Fruit fly (Drosophila melanogaster): ENCODE results near the gene porin.

The porin gene

DNA sequence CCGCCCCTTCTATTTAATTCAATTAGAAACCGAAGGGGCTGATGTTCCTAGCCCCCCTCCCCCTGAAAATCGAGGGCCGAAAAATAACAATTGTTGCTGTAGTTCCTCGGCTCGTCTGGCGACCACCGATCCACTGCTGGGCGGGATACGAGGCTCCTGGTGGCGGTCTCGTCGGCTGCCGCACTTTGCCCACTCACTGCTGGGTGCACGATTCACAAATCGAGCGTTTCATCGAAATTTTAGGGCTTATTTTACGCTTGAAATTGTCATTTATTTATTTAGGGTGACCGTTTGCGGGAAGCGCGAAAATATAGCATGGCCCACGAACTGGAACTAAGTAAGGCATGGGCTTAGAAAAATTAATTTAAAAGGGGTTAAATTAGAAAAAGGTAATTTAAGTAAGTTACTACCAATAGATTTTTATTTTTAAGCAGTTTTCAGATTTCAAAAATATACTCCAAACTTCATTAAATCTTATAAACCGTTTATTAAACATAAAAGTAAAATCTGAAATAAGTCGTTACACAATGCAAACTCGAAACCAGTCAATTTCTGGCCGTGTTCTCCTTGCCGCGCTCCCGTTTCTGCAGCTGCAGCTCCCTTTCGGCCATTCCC is 5.8 kb upstream of the porin start, which contains the start of gene Dnz1 (continued):
- TF ChIP-seq CG3281 (GFP tag; optimal IDR thresholded peaks at IDR 0.05): peak; percentile 32
- peak; percentile 18 for TF ChIP-seq pnt (GFP tag; optimal IDR thresholded peaks at IDR 0.05)
- no peak for TF ChIP-seq HmgD (GFP tag; optimal IDR thresholded peaks at IDR 0.05)
- peak; percentile 38 for TF ChIP-seq HLH54F (GFP tag; optimal IDR thresholded peaks at IDR 0.05)
- peak; percentile 43 for TF ChIP-seq Six4 (GFP tag; optimal IDR thresholded peaks at IDR 0.05)
- TF ChIP-seq seq (GFP tag; IDR thresholded peaks at IDR 0.05): no peak
- peak; percentile 49; the same call in 1 of the 2 replicates for TF ChIP-seq CG31441 (GFP tag; IDR thresholded peaks at IDR 0.05)
- no peak for TF ChIP-seq vnd (GFP tag; IDR thresholded peaks at IDR 0.05; ENCODE audit: partially characterized antibody)
- no peak for TF ChIP-seq CG7372 (GFP tag; IDR thresholded peaks at IDR 0.05)
- peak; percentile 24 for TF ChIP-seq CG1233 (GFP tag; optimal IDR thresholded peaks at IDR 0.05)
- TF ChIP-seq knrl (GFP tag; IDR thresholded peaks at IDR 0.05; ENCODE audit: partially characterized antibody): no peak
- TF ChIP-seq B-H1 (GFP tag; IDR thresholded peaks at IDR 0.05): peak; percentile 19; the same call in 1 of the 3 replicates
- no peak for TF ChIP-seq lov (optimal IDR thresholded peaks at IDR 0.05)
- no peak for TF ChIP-seq lov (GFP tag; IDR thresholded peaks at IDR 0.05)
- TF ChIP-seq CG18476 (GFP tag; optimal IDR thresholded peaks at IDR 0.05): no peak
- no peak for TF ChIP-seq luna (GFP tag; optimal IDR thresholded peaks at IDR 0.05)
- no peak for TF ChIP-seq CG6791 (GFP tag; IDR thresholded peaks at IDR 0.05; ENCODE audit: partially characterized antibody)
- TF ChIP-seq Bgb (GFP tag; IDR thresholded peaks at IDR 0.05; ENCODE audit: partially characterized antibody): no peak
- peak; percentile 81 for TF ChIP-seq sob (GFP tag; IDR thresholded peaks at IDR 0.05)
- TF ChIP-seq bab2 (GFP tag; optimal IDR thresholded peaks at IDR 0.05): peak; percentile 46
- TF ChIP-seq bowl (GFP tag; IDR thresholded peaks at IDR 0.05): no peak
- no peak for TF ChIP-seq MTF-1 (GFP tag; optimal IDR thresholded peaks at IDR 0.05; ENCODE audit: borderline replicate concordance)
- no peak for TF ChIP-seq Sry-β (GFP tag; optimal IDR thresholded peaks at IDR 0.05)
- no peak for TF ChIP-seq CG4730 (GFP tag; IDR thresholded peaks at IDR 0.05)
- TF ChIP-seq Eip74EF (GFP tag; optimal IDR thresholded peaks at IDR 0.05): no peak
- TF ChIP-seq CG11723 (GFP tag; optimal IDR thresholded peaks at IDR 0.05): no peak
- no peak for TF ChIP-seq Mad (GFP tag; optimal IDR thresholded peaks at IDR 0.05)
- TF ChIP-seq Blimp-1 (GFP tag; optimal IDR thresholded peaks at IDR 0.05): peak; percentile 22
- peak; percentile 56 for TF ChIP-seq Hsf (GFP tag; optimal IDR thresholded peaks at IDR 0.05)
- TF ChIP-seq CG13894 (tag; optimal IDR thresholded peaks at IDR 0.05): peak; percentile 39
- TF ChIP-seq insv (GFP tag; optimal IDR thresholded peaks at IDR 0.05): no peak
- TF ChIP-seq CG31224 (GFP tag; IDR thresholded peaks at IDR 0.05): peak; percentile 17; the same call in 1 of the 2 replicates
- TF ChIP-seq sr (GFP tag; IDR thresholded peaks at IDR 0.05): no peak
- no peak for TF ChIP-seq corto (GFP tag; optimal IDR thresholded peaks at IDR 0.05)
- no peak for TF ChIP-seq btn (GFP tag; optimal IDR thresholded peaks at IDR 0.05)
- TF ChIP-seq CHES-1-like (GFP tag; optimal IDR thresholded peaks at IDR 0.05): no peak
- no peak for TF ChIP-seq Max (GFP tag; optimal IDR thresholded peaks at IDR 0.05)
- TF ChIP-seq zen2 (GFP tag; IDR thresholded peaks at IDR 0.05; ENCODE audit: partially characterized antibody): no peak
- no peak for TF ChIP-seq CG15073 (GFP tag; optimal IDR thresholded peaks at IDR 0.05)
- peak; percentile 50; the same call in 1 of the 2 replicates for TF ChIP-seq H2.0 (GFP tag; IDR thresholded peaks at IDR 0.05)
- no peak for TF ChIP-seq CG12219 (GFP tag; optimal IDR thresholded peaks at IDR 0.05)
- TF ChIP-seq Dad (GFP tag; optimal IDR thresholded peaks at IDR 0.05): no peak
- TF ChIP-seq fd64A (GFP tag; optimal IDR thresholded peaks at IDR 0.05): no peak
- no peak for TF ChIP-seq CG11398 (GFP tag; optimal IDR thresholded peaks at IDR 0.05)
- TF ChIP-seq Tbp (GFP tag; optimal IDR thresholded peaks at IDR 0.05): no peak
- no peak for TF ChIP-seq CG12769 (tag; optimal IDR thresholded peaks at IDR 0.05)
- peak; percentile 60; the same call in 1 of the 2 replicates for TF ChIP-seq CG17328 (GFP tag; IDR thresholded peaks at IDR 0.05)
- TF ChIP-seq CG7357 (GFP tag; IDR thresholded peaks at IDR 0.05): no peak
- peak; percentile 61 for TF ChIP-seq Hmr (GFP tag; optimal IDR thresholded peaks at IDR 0.05)
- no peak for TF ChIP-seq CG9437 (GFP tag; optimal IDR thresholded peaks at IDR 0.05)

Measured in whole organism, embryonic.